Worm (Caenorhabditis elegans): ENCODE results near the gene cox-6A.

- TF ChIP-seq dao-5 (tag; optimal IDR thresholded peaks at IDR 0.05) (no peak), W03F9.2 (tag; optimal IDR thresholded peaks at IDR 0.05) (peak; percentile 40)
Observed at ce11 chrIII:5102616-5103015, 21.1 kb downstream of the cox-6A start, which contains the start of gene F54D8.6.

Measured in whole organism, L4/young adult.